Fruit fly (Drosophila melanogaster): ENCODE data around the gene CG34382.

Gene CG34382

DNA sequence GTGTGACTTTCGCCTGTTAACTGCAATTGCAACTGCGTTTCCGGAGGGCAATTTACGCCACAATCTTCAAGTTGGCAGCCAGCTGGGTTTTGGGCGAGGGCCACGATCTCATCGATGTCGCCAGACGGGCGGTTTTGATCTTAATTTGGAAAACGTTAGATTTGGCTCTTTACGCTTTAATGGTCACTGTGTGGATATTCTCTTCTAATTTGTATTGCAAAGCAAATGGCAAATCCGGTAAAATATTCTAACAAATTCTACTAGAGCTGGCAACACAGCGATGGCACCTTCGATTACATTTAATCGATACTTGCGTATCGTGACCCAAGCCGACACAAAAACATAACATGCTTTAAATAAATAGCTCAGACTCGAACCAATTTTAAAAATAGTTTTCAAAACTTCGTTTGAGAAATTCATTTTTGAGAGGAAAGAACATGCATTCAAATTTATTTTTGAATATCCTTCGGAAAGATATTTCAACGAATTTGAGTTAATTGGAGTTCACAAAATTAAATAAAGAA lies 42.2 kb upstream of the CG34382 start, which contains the start of gene I-2 (continued):
- TF ChIP-seq bcd (GFP tag; optimal IDR thresholded peaks at IDR 0.05) (no peak), mld (GFP tag; IDR thresholded peaks at IDR 0.05; ENCODE audit: partially characterized antibody) (0 out of 3 replicates have a peak, but pooled peaks have one; percentile 41), az2 (GFP tag; optimal IDR thresholded peaks at IDR 0.05) (no peak), CG3281 (GFP tag; optimal IDR thresholded peaks at IDR 0.05) (no peak), rib (GFP tag; IDR thresholded peaks at IDR 0.05) (no peak), onecut (GFP tag; IDR thresholded peaks at IDR 0.05) (no peak), gro (GFP tag; optimal IDR thresholded peaks at IDR 0.05) (peak; percentile 61), CG7357 (GFP tag; IDR thresholded peaks at IDR 0.05) (no peak), CG8924 (tag; optimal IDR thresholded peaks at IDR 0.05) (peak; percentile 10), E2f2 (GFP tag; IDR thresholded peaks at IDR 0.05) (peak; percentile 45; the same call in 1 of the 2 replicates), CG4820 (GFP tag; optimal IDR thresholded peaks at IDR 0.05) (no peak), kni (GFP tag; optimal IDR thresholded peaks at IDR 0.05) (no peak), CG32532 (GFP tag; IDR thresholded peaks at IDR 0.05) (no peak), dysf (GFP tag; IDR thresholded peaks at IDR 0.05) (no peak), chn (GFP tag; optimal IDR thresholded peaks at IDR 0.05) (peak; percentile 22), CG10431 (GFP tag; optimal IDR thresholded peaks at IDR 0.05) (no peak), CoRest (tag; optimal IDR thresholded peaks at IDR 0.05) (peak; percentile 34), CG31388 (GFP tag; optimal IDR thresholded peaks at IDR 0.05) (no peak), CG32772 (GFP tag; IDR thresholded peaks at IDR 0.05) (no peak), CG10321 (GFP tag; IDR thresholded peaks at IDR 0.05) (no peak), Gug (GFP tag; IDR thresholded peaks at IDR 0.05) (no peak), CG6175 (GFP tag; IDR thresholded peaks at IDR 0.05) (no peak), gt (GFP tag; IDR thresholded peaks at IDR 0.05) (no peak), sqz (GFP tag; optimal IDR thresholded peaks at IDR 0.05) (no peak), Dref (GFP tag; IDR thresholded peaks at IDR 0.05) (peak; percentile 92), gem (tag; optimal IDR thresholded peaks at IDR 0.05) (no peak), CG18262 (tag; optimal IDR thresholded peaks at IDR 0.05) (no peak), fd102C (GFP tag; optimal IDR thresholded peaks at IDR 0.05) (no peak), CG17568 (GFP tag; optimal IDR thresholded peaks at IDR 0.05) (no peak), Sry-β (GFP tag; optimal IDR thresholded peaks at IDR 0.05) (peak; percentile 1), Lim3 (GFP tag; IDR thresholded peaks at IDR 0.05) (no peak), CG6254 (GFP tag; optimal IDR thresholded peaks at IDR 0.05) (no peak), CG8290 (GFP tag; optimal IDR thresholded peaks at IDR 0.05) (no peak), CG8290 (tag; optimal IDR thresholded peaks at IDR 0.05) (no peak), zen2 (GFP tag; IDR thresholded peaks at IDR 0.05; ENCODE audit: partially characterized antibody) (peak; percentile 67; the same call in 1 of the 3 replicates), CG10462 (GFP tag; optimal IDR thresholded peaks at IDR 0.05) (no peak), pnt (GFP tag; optimal IDR thresholded peaks at IDR 0.05) (no peak), Asciz (GFP tag; optimal IDR thresholded peaks at IDR 0.05) (no peak), salm (tag; optimal IDR thresholded peaks at IDR 0.05) (no peak), CG12659 (GFP tag; optimal IDR thresholded peaks at IDR 0.05) (peak; percentile 61), CG18011 (GFP tag; optimal IDR thresholded peaks at IDR 0.05) (no peak), abd-A (tag; optimal IDR thresholded peaks at IDR 0.05) (no peak), cato (GFP tag; optimal IDR thresholded peaks at IDR 0.05; ENCODE audit: borderline replicate concordance) (no peak), CG4360 (GFP tag; IDR thresholded peaks at IDR 0.05) (no peak), Taf1 (GFP tag; IDR thresholded peaks at IDR 0.05) (no peak), sd (tag; optimal IDR thresholded peaks at IDR 0.05) (peak; percentile 55), CG31441 (GFP tag; IDR thresholded peaks at IDR 0.05) (no peak), CG34224 (GFP tag; IDR thresholded peaks at IDR 0.05; ENCODE audit: partially characterized antibody) (peak; percentile 82), CG3995 (GFP tag; optimal IDR thresholded peaks at IDR 0.05) (peak; percentile 64), D19A (tag; optimal IDR thresholded peaks at IDR 0.05) (no peak), CG17186 (GFP tag; optimal IDR thresholded peaks at IDR 0.05) (peak; percentile 90)
